Fruit fly (Drosophila melanogaster) whole organism, embryonic: Measurements from ENCODE around the gene Cralbp.

Experiments used
- B-H2 ChIP-seq: fragments of 200-800 bp; sonication (Bioruptor generic); optimal IDR thresholded peaks from 2 replicates; lab custom pipeline; 2018; ENCODE audit warnings: missing biosample characterization, mild to moderate bottlenecking, missing genetic modification characterization
- Bgb ChIP-seq: fragments of 200-800 bp; sonication (Bioruptor generic); IDR thresholded peaks from 2 replicates; pipeline ENCODE4 v1.3.6; 2022; ENCODE audit warnings: missing biosample characterization, missing genetic modification characterization; ENCODE audit not compliant: partially characterized antibody
- CG1024 ChIP-seq: fragments of 200-800 bp; sonication (Bioruptor generic); IDR thresholded peaks from 2 replicates; pipeline ENCODE4 v1.3.6; 2022; ENCODE audit warnings: missing biosample characterization, missing genetic modification characterization
- CG11504 ChIP-seq: fragments of 200-800 bp; sonication (Bioruptor generic); optimal IDR thresholded peaks from 3 replicates; lab custom pipeline; 2019; ENCODE audit warnings: missing biosample characterization, mild to moderate bottlenecking, missing genetic modification characterization, moderate library complexity
- CG12659 ChIP-seq: fragments of 200-800 bp; sonication (Bioruptor generic); optimal IDR thresholded peaks from 3 replicates; lab custom pipeline; 2017; ENCODE audit warnings: mild to moderate bottlenecking, missing biosample characterization, missing genetic modification reagents, missing genetic modification characterization
- CG13894 ChIP-seq: fragments of 200-800 bp; sonication (Bioruptor generic); optimal IDR thresholded peaks from 3 replicates; lab custom pipeline; 2018; ENCODE audit warnings: missing biosample characterization, mild to moderate bottlenecking, missing genetic modification characterization, moderate library complexity
- CG14014 ChIP-seq: fragments of 200-800 bp; sonication (Bioruptor generic); IDR thresholded peaks from 2 replicates; pipeline ENCODE4 v1.3.6; 2022; ENCODE audit warnings: missing biosample characterization, missing genetic modification characterization
- CG15514 ChIP-seq: fragments of 200-800 bp; sonication (Bioruptor generic); optimal IDR thresholded peaks from 3 replicates; lab custom pipeline; 2017; ENCODE audit warnings: missing biosample characterization, missing genetic modification characterization, mild to moderate bottlenecking, moderate library complexity, missing genetic modification reagents
- CG1647 ChIP-seq: fragments of 200-800 bp; sonication (Bioruptor generic); optimal IDR thresholded peaks from 3 replicates; lab custom pipeline; 2016; ENCODE audit warnings: missing biosample characterization, missing genetic modification characterization
- CG17361 ChIP-seq: fragments of 200-800 bp; sonication (Bioruptor generic); IDR thresholded peaks from 3 replicates; pipeline ENCODE4 v1.3.6; 2022; ENCODE audit warnings: missing biosample characterization, missing genetic modification characterization
- CG1792 ChIP-seq: fragments of 200-800 bp; sonication (Bioruptor generic); optimal IDR thresholded peaks from 2 replicates; lab custom pipeline; 2016; ENCODE audit warnings: missing biosample characterization, missing genetic modification characterization
- CG2712 ChIP-seq: fragments of 200-800 bp; optimal IDR thresholded peaks from 3 replicates; lab custom pipeline; 2019; ENCODE audit warnings: missing biosample characterization, mild to moderate bottlenecking, missing genetic modification characterization, moderate library complexity
- CG34376 ChIP-seq: fragments of 200-800 bp; sonication (Bioruptor generic); optimal IDR thresholded peaks from 2 replicates; lab custom pipeline; 2018; ENCODE audit warnings: missing biosample characterization, mild to moderate bottlenecking, missing genetic modification characterization
- CG43689 ChIP-seq: fragments of 200-800 bp; sonication (Bioruptor generic); IDR thresholded peaks from 2 replicates; pipeline ENCODE4 v1.3.6; 2022; ENCODE audit warnings: missing biosample characterization, missing genetic modification characterization
- CG4617 ChIP-seq: fragments of 200-800 bp; sonication (Bioruptor generic); optimal IDR thresholded peaks from 3 replicates; lab custom pipeline; 2016; ENCODE audit warnings: missing biosample characterization, missing genetic modification characterization, borderline replicate concordance
- CG5953 ChIP-seq: fragments of 200-800 bp; sonication (Bioruptor generic); IDR thresholded peaks from 2 replicates; pipeline ENCODE4 v1.3.6; 2022; ENCODE audit warnings: missing biosample characterization, missing genetic modification characterization
- CG6272 ChIP-seq: fragments of 200-800 bp; sonication (Bioruptor generic); IDR thresholded peaks from 2 replicates; pipeline ENCODE4 v1.3.6; 2022; ENCODE audit warnings: missing biosample characterization, missing genetic modification characterization
- CG6654 ChIP-seq: fragments of 200-800 bp; sonication (Bioruptor generic); optimal IDR thresholded peaks from 2 replicates; lab custom pipeline; 2017; ENCODE audit warnings: missing biosample characterization, mild to moderate bottlenecking, missing genetic modification characterization
- CG7745 ChIP-seq: fragments of 200-800 bp; sonication (Bioruptor generic); optimal IDR thresholded peaks from 2 replicates; lab custom pipeline; 2018; ENCODE audit warnings: missing biosample characterization, mild to moderate bottlenecking, missing genetic modification characterization, moderate library complexity
- CG7928 ChIP-seq: fragments of 200-800 bp; sonication (Bioruptor generic); optimal IDR thresholded peaks from 2 replicates; lab custom pipeline; 2017; ENCODE audit warnings: missing biosample characterization, mild to moderate bottlenecking, missing genetic modification characterization
- CG8924 ChIP-seq: fragments of 200-800 bp; optimal IDR thresholded peaks from 3 replicates; lab custom pipeline; 2019; ENCODE audit warnings: missing biosample characterization, mild to moderate bottlenecking, missing genetic modification characterization, moderate library complexity
- CG9727 ChIP-seq: fragments of 200-800 bp; sonication (Bioruptor generic); optimal IDR thresholded peaks from 3 replicates; lab custom pipeline; 2017; ENCODE audit warnings: missing biosample characterization, mild to moderate bottlenecking, missing genetic modification characterization
- CG9797 ChIP-seq: fragments of 200-800 bp; sonication (Bioruptor generic); optimal IDR thresholded peaks from 3 replicates; lab custom pipeline; 2018; ENCODE audit warnings: missing biosample characterization, mild to moderate bottlenecking, missing genetic modification characterization
- Camta ChIP-seq: fragments of 200-800 bp; sonication (Bioruptor generic); optimal IDR thresholded peaks from 2 replicates; lab custom pipeline; 2016; ENCODE audit warnings: missing biosample characterization, missing genetic modification characterization
- CrebB ChIP-seq: fragments of 200-800 bp; sonication (Bioruptor generic); optimal IDR thresholded peaks from 3 replicates; lab custom pipeline; 2018; ENCODE audit warnings: missing biosample characterization, mild to moderate bottlenecking, missing genetic modification characterization
- D ChIP-seq, 2 experiments: fragments of 200-800 bp in 1 of 2; fragments of >200 bp in 1 of 2; sonication (Bioruptor generic) in 1 of 2; optimal IDR thresholded peaks; 2 replicates in 1 of 2; 3 replicates in 1 of 2; lab custom pipeline; 2017; ENCODE audit warnings: mild to moderate bottlenecking in 1 of 2, missing biosample characterization in 1 of 2, missing genetic modification characterization in 1 of 2, missing genetic modification reagents in 1 of 2
- D19B ChIP-seq: fragments of 200-800 bp; sonication (Bioruptor generic); optimal IDR thresholded peaks from 2 replicates; lab custom pipeline; 2017; ENCODE audit warnings: missing biosample characterization, mild to moderate bottlenecking, missing genetic modification characterization
- Dbx ChIP-seq: fragments of 200-800 bp; sonication (Bioruptor generic); IDR thresholded peaks from 3 replicates; pipeline ENCODE4 v1.3.6; 2022; ENCODE audit warnings: missing biosample characterization, missing genetic modification characterization
- Dek ChIP-seq: fragments of 200-800 bp; sonication (Bioruptor generic); optimal IDR thresholded peaks from 3 replicates; lab custom pipeline; 2019; ENCODE audit warnings: missing biosample characterization, mild to moderate bottlenecking, missing genetic modification characterization, moderate library complexity
- Ets97D ChIP-seq: fragments of 200-800 bp; sonication (Bioruptor generic); optimal IDR thresholded peaks from 3 replicates; lab custom pipeline; 2016; ENCODE audit warnings: missing biosample characterization, missing genetic modification characterization
- Fer3 ChIP-seq: fragments of 200-800 bp; sonication (Bioruptor generic); optimal IDR thresholded peaks from 2 replicates; lab custom pipeline; 2018; ENCODE audit warnings: missing biosample characterization, mild to moderate bottlenecking, missing genetic modification characterization, moderate library complexity
- HLHmδ ChIP-seq: fragments of 200-800 bp; sonication (Bioruptor generic); optimal IDR thresholded peaks from 2 replicates; lab custom pipeline; 2018; ENCODE audit warnings: missing biosample characterization, mild to moderate bottlenecking, missing genetic modification characterization, moderate library complexity
- Hr78 ChIP-seq, 2 experiments: fragments of 200-800 bp in 1 of 2; fragments of >200 bp in 1 of 2; sonication (Bioruptor generic) in 1 of 2; optimal IDR thresholded peaks; 2 replicates each; lab custom pipeline; 2017 to 2019; ENCODE audit warnings: missing biosample characterization in 2 of 2, missing genetic modification characterization in 2 of 2, mild to moderate bottlenecking in 1 of 2, moderate library complexity in 1 of 2
- NC2α ChIP-seq: fragments of 200-800 bp; sonication (Bioruptor generic); optimal IDR thresholded peaks from 2 replicates; lab custom pipeline; 2016; ENCODE audit warnings: missing biosample characterization, missing genetic modification characterization
- Opbp ChIP-seq: fragments of 200-800 bp; sonication (Bioruptor generic); IDR thresholded peaks from 3 replicates; pipeline ENCODE4 v1.3.6; 2022; ENCODE audit warnings: missing biosample characterization, missing genetic modification characterization; ENCODE audit not compliant: partially characterized antibody
- Sin3A ChIP-seq: fragments of >200 bp; optimal IDR thresholded peaks from 2 replicates; lab custom pipeline; 2018
- Stat92E ChIP-seq, 3 experiments: fragments of >200 bp in 2 of 3; fragments of 200-800 bp in 1 of 3; sonication (Bioruptor generic) in 1 of 3; optimal IDR thresholded peaks; 2 replicates each; lab custom pipeline; 2017 to 2019; ENCODE audit warnings: missing biosample characterization in 3 of 3, missing genetic modification characterization in 3 of 3, mild to moderate bottlenecking in 1 of 3, moderate library complexity in 1 of 3
- Vsx1 ChIP-seq: fragments of 200-800 bp; sonication (Bioruptor generic); optimal IDR thresholded peaks from 2 replicates; lab custom pipeline; 2017; ENCODE audit warnings: missing biosample characterization, mild to moderate bottlenecking, missing genetic modification characterization, missing genetic modification reagents
- Xrp1 ChIP-seq: fragments of 200-800 bp; sonication (Bioruptor generic); IDR thresholded peaks from 2 replicates; pipeline ENCODE4 v1.3.6; 2022; ENCODE audit warnings: missing biosample characterization, missing genetic modification characterization
- az2 ChIP-seq: fragments of 200-800 bp; sonication (Bioruptor generic); optimal IDR thresholded peaks from 3 replicates; lab custom pipeline; 2016; ENCODE audit warnings: missing biosample characterization, missing genetic modification characterization
- ewg ChIP-seq: fragments of 200-800 bp; sonication (Bioruptor generic); optimal IDR thresholded peaks from 3 replicates; lab custom pipeline; 2017; ENCODE audit warnings: mild to moderate bottlenecking, missing biosample characterization, missing genetic modification reagents, missing genetic modification characterization
- fd96Cb ChIP-seq: fragments of 200-800 bp; sonication (Bioruptor generic); optimal IDR thresholded peaks from 2 replicates; lab custom pipeline; 2018; ENCODE audit warnings: missing biosample characterization, mild to moderate bottlenecking, missing genetic modification characterization, moderate library complexity
- gem ChIP-seq: fragments of 200-800 bp; sonication (Bioruptor generic); optimal IDR thresholded peaks from 2 replicates; lab custom pipeline; 2019; ENCODE audit warnings: missing biosample characterization, mild to moderate bottlenecking, missing genetic modification characterization, moderate library complexity
- jigr1 ChIP-seq: fragments of 200-800 bp; sonication (Bioruptor generic); IDR thresholded peaks from 3 replicates; pipeline ENCODE4 v1.3.6; 2022; ENCODE audit warnings: missing biosample characterization, missing genetic modification characterization
- kah ChIP-seq: fragments of 200-800 bp; sonication (Bioruptor generic); optimal IDR thresholded peaks from 2 replicates; lab custom pipeline; 2018; ENCODE audit warnings: missing biosample characterization, mild to moderate bottlenecking, missing genetic modification characterization
- kni ChIP-seq: fragments of 200-800 bp; sonication (Bioruptor generic); optimal IDR thresholded peaks from 3 replicates; lab custom pipeline; 2017; ENCODE audit warnings: mild to moderate bottlenecking, missing biosample characterization, missing genetic modification reagents, missing genetic modification characterization
- tll ChIP-seq, 2 experiments: fragments of 200-800 bp in 1 of 2; fragments of >200 bp in 1 of 2; sonication (Bioruptor generic) in 1 of 2; optimal IDR thresholded peaks; 2 replicates each; lab custom pipeline; 2017 to 2019; ENCODE audit warnings: missing biosample characterization in 2 of 2, missing genetic modification characterization in 2 of 2, mild to moderate bottlenecking in 1 of 2, moderate library complexity in 1 of 2
- trem ChIP-seq: fragments of 200-800 bp; optimal IDR thresholded peaks from 3 replicates; lab custom pipeline; 2019; ENCODE audit warnings: missing biosample characterization, mild to moderate bottlenecking, missing genetic modification characterization, moderate library complexity
- tx ChIP-seq: fragments of 200-800 bp; sonication (Bioruptor generic); optimal IDR thresholded peaks from 2 replicates; lab custom pipeline; 2016; ENCODE audit warnings: missing biosample characterization, missing genetic modification characterization

Gene Cralbp

dm6 chr3L:5813016-5813415 lies 26.5 kb upstream of the Cralbp start, which contains the start of gene mad2 (continued):
- TF ChIP-seq D19B (no peak), trem (tag; lab: Kevin White, UChicago) (peak; percentile 22), Dbx (GFP tag; lab: Robert Waterston, UW) (peak; percentile 45; the same call in 1 of the 3 replicates), B-H2 (GFP tag; lab: Kevin White, UChicago) (peak; percentile 45), fd96Cb (no peak), Stat92E (GFP tag; optimal IDR thresholded peaks at IDR 0.05; lab: Kevin White, UChicago) (peak in 1 of 3 experiments; percentile 67), CG12659 (GFP tag; lab: Kevin White, UChicago) (peak; percentile 55), kni (GFP tag; lab: Kevin White, UChicago) (no peak), CG43689 (GFP tag; lab: Robert Waterston, UW) (no peak), Hr78 (GFP tag; optimal IDR thresholded peaks at IDR 0.05; lab: Kevin White, UChicago) (no peak), tll (GFP tag; optimal IDR thresholded peaks at IDR 0.05; lab: Kevin White, UChicago) (no peak), ewg (GFP tag; lab: Kevin White, UChicago) (peak; percentile 4), CG13894 (peak; percentile 40), NC2α (no peak), az2 (GFP tag; lab: Kevin White, UChicago) (no peak), jigr1 (GFP tag; lab: Robert Waterston, UW) (no peak), CG14014 (GFP tag; lab: Robert Waterston, UW) (no peak), CG1792 (GFP tag; lab: Kevin White, UChicago) (no peak), CG1024 (no peak), D (optimal IDR thresholded peaks at IDR 0.05; lab: Kevin White, UChicago) (no peak), D (GFP tag; optimal IDR thresholded peaks at IDR 0.05; lab: Kevin White, UChicago) (no peak), CG7745 (tag; lab: Kevin White, UChicago) (no peak), Ets97D (GFP tag; lab: Kevin White, UChicago) (peak; percentile 75), CG2712 (tag; lab: Kevin White, UChicago) (peak; percentile 31), Vsx1 (GFP tag; lab: Kevin White, UChicago) (no peak), Opbp (GFP tag; lab: Robert Waterston, UW) (peak; percentile 78), CG1647 (GFP tag; lab: Kevin White, UChicago) (no peak), Dek (tag; lab: Kevin White, UChicago) (peak; percentile 39), Xrp1 (0 out of 2 replicates have a peak, but pooled peaks have one; percentile 20), tx (GFP tag; lab: Kevin White, UChicago) (no peak), CG9797 (peak; percentile 92), gem (no peak), CG15514 (GFP tag; lab: Kevin White, UChicago) (peak; percentile 59), CG11504 (peak; percentile 46), HLHmδ (GFP tag; lab: Kevin White, UChicago) (no peak), CG5953 (no peak), CG7928 (GFP tag; lab: Kevin White, UChicago) (peak; percentile 97), CG4617 (GFP tag; lab: Kevin White, UChicago) (peak; percentile 16), Camta (GFP tag; lab: Kevin White, UChicago) (no peak), Sin3A (lab: Kevin White, UChicago) (peak; percentile 65), kah (no peak), CG6272 (GFP tag; lab: Robert Waterston, UW) (peak; percentile 48; the same call in 1 of the 2 replicates), CG34376 (GFP tag; lab: Kevin White, UChicago) (no peak), Fer3 (no peak), CG17361 (GFP tag; lab: Robert Waterston, UW) (no peak), CG8924 (tag; lab: Kevin White, UChicago) (peak; percentile 14), CG9727 (no peak), CG6654 (GFP tag; lab: Kevin White, UChicago) (no peak), Bgb (GFP tag; lab: Robert Waterston, UW) (peak; percentile 71), CrebB (tag; lab: Kevin White, UChicago) (peak; percentile 33)
